Fruit fly (Drosophila melanogaster): ENCODE measurements around the gene CG33642.

Gene CG33642

DNA sequence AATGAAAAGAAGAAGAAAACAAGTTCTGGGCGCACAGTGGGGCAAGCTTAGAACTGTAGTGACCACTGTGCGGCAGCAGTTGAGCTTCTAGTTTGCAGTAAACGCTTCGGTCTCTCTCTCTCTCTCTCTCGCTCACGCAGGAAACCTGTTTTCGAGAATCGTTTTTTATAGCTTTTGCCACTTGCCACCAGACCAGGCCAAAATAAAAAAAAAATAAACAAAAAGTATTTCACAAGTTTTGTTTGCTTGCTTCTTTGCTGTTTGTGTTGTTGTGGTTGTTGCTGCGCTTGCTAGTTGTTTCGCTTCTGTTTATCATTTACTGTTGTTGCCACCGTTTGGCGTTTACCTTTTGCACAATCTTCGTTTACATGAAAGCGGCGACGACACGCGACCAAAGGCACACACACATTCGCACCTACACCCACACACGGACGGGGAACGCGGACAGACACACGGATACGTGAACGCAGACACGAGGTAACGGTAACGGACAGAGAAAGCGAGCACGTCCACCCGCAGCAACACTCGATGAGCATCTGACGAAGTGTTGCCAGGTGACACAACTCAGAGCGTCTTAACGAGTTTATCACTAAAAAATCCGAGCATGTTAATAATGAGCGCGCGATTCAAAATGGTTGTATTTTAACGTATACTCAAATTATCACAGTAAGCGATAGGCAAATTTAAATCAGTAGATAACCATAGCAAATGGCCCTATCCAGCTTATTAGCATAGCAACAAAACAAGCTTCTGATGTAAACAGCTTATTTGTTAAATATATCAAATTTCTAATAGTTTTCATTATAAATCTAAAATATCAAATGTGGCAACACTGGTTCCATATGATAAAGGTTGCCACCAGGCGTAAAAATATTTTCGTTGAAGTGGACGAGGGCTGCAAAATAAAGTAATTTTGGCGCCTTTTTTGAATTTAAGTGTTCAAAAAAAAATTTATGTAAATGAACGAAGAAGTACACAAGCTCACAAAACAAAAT is 19.3 kb downstream of the CG33642 start, which contains the start of gene B4 (continued):
- TF ChIP-seq HLH54F (GFP tag; optimal IDR thresholded peaks at IDR 0.05) (peak; percentile 13), Bdp1 (GFP tag; optimal IDR thresholded peaks at IDR 0.05) (no peak), schlank (tag; optimal IDR thresholded peaks at IDR 0.05) (peak; percentile 41), disco-r (GFP tag; optimal IDR thresholded peaks at IDR 0.05) (peak; percentile 53), pum (GFP tag; optimal IDR thresholded peaks at IDR 0.05) (no peak), Dref (GFP tag; IDR thresholded peaks at IDR 0.05) (no peak), sr (GFP tag; IDR thresholded peaks at IDR 0.05) (no peak; the same call in 1 of the 3 replicates), CG12071 (GFP tag; optimal IDR thresholded peaks at IDR 0.05) (peak; percentile 72), gcm2 (GFP tag; optimal IDR thresholded peaks at IDR 0.05) (peak; percentile 30), eve (GFP tag; optimal IDR thresholded peaks at IDR 0.05) (peak in 1 of 2 experiments; percentile 55), dmrt11E (tag; optimal IDR thresholded peaks at IDR 0.05) (no peak), Trl (optimal IDR thresholded peaks at IDR 0.05) (peak; percentile 25 to 60), Trl (GFP tag; optimal IDR thresholded peaks at IDR 0.05) (peak; percentile 18), CG4617 (GFP tag; optimal IDR thresholded peaks at IDR 0.05; ENCODE audit: borderline replicate concordance) (no peak), CG13287 (GFP tag; IDR thresholded peaks at IDR 0.05; ENCODE audit: partially characterized antibody) (peak; percentile 66), Sin3A (optimal IDR thresholded peaks at IDR 0.05) (peak; percentile 68), sd (tag; optimal IDR thresholded peaks at IDR 0.05) (peak; percentile 26), CG17328 (GFP tag; IDR thresholded peaks at IDR 0.05) (peak; percentile 31; the same call in 1 of the 2 replicates), CG10209 (GFP tag; optimal IDR thresholded peaks at IDR 0.05) (peak; percentile 6), lmd (GFP tag; IDR thresholded peaks at IDR 0.05) (no peak; the same call in 1 of the 2 replicates), CG10565 (GFP tag; optimal IDR thresholded peaks at IDR 0.05) (no peak), Ptx1 (GFP tag; IDR thresholded peaks at IDR 0.05) (no peak), CG17186 (GFP tag; optimal IDR thresholded peaks at IDR 0.05) (no peak), ac (GFP tag; optimal IDR thresholded peaks at IDR 0.05) (no peak), fd64A (GFP tag; optimal IDR thresholded peaks at IDR 0.05) (peak; percentile 69)

DNA sequence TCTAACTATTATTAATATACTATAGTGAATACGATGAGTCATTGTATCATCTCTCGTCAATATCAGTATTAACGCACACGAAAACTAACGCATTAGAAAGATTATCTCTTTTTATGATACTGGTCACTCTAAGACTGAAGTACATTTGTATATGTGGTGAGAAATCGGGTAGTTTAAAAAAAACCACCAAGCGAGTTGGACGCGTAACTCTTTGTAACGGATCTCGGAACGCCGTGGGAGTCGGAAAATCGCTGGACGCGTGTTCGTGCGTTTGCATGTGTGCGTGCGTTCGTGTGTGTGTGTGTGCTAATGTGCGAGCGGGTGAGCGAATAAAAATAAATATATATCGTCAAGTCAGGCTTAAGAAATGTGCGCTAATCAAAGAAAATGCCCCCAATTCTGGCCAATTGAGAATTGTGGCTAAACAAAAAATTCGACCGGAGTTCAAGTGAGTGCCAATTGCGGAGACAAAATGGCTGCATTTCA is 20.2 kb downstream of the CG33642 start, which contains the start of gene kuz:
Gene kuz, plus strand, starts transcription at position 167 of the 486 bp plus-strand sequence.
- TF ChIP-seq CG12391 (tag; optimal IDR thresholded peaks at IDR 0.05) (peak; percentile 67), Bdp1 (GFP tag; optimal IDR thresholded peaks at IDR 0.05) (no peak), E2f1 (GFP tag; IDR thresholded peaks at IDR 0.05) (no peak), phol (tag; optimal IDR thresholded peaks at IDR 0.05) (peak; percentile 38), Doc2 (GFP tag; IDR thresholded peaks at IDR 0.05) (no peak), D (optimal IDR thresholded peaks at IDR 0.05) (no peak), D (GFP tag; optimal IDR thresholded peaks at IDR 0.05) (no peak), CG1647 (GFP tag; optimal IDR thresholded peaks at IDR 0.05) (peak; percentile 4), bowl (GFP tag; IDR thresholded peaks at IDR 0.05) (no peak), CG6854 (GFP tag; optimal IDR thresholded peaks at IDR 0.05) (peak; percentile 38), CG11085 (GFP tag; IDR thresholded peaks at IDR 0.05) (no peak), CG2712 (tag; optimal IDR thresholded peaks at IDR 0.05) (peak; percentile 41), ERR (GFP tag; optimal IDR thresholded peaks at IDR 0.05) (peak; percentile 23), trem (tag; optimal IDR thresholded peaks at IDR 0.05) (no peak), CG2875 (GFP tag; optimal IDR thresholded peaks at IDR 0.05) (no peak), CG18599 (GFP tag; optimal IDR thresholded peaks at IDR 0.05) (peak; percentile 33), ttk (GFP tag; IDR thresholded peaks at IDR 0.05) (no peak), CG9609 (GFP tag; optimal IDR thresholded peaks at IDR 0.05) (no peak), Dfd (GFP tag; optimal IDR thresholded peaks at IDR 0.05) (no peak), CG4404 (GFP tag; IDR thresholded peaks at IDR 0.05) (no peak), fd96Cb (tag; optimal IDR thresholded peaks at IDR 0.05) (no peak), CG10147 (GFP tag; optimal IDR thresholded peaks at IDR 0.05) (peak; percentile 10), kah (GFP tag; optimal IDR thresholded peaks at IDR 0.05) (peak; percentile 38), HLHmδ (GFP tag; optimal IDR thresholded peaks at IDR 0.05) (peak; percentile 60), CG1603 (tag; optimal IDR thresholded peaks at IDR 0.05) (peak; percentile 65), ci (GFP tag; IDR thresholded peaks at IDR 0.05) (peak; percentile 81; the same call in 2 of the 3 replicates)

Measured in whole organism, embryonic.